Worm (Caenorhabditis elegans): ENCODE data around the gene Y44A6D.1.

DNA sequence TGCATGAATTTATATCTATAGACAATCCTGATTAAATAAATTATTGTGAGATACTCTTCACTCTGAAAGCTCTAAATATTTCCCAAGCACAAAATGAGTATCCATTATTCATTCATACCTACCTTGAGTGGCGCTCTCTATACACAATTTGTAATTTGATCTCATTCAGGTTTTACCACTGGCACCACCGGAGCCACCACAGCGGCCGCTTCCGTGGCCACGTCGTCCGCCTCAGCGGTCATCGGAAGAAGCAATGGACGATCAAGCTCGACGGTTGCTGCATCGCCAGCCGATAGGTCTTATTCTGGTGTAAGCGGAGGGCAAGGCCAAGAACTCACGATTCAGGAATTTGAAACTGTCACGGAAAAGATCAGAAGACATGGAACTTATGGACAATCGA lies 32.6 kb downstream of the Y44A6D.1 start:
- TF ChIP-seq med-1 (GFP tag; optimal IDR thresholded peaks at IDR 0.05; ENCODE audit: insufficient read depth) (no peak), ref-1 (GFP tag; conservative IDR thresholded peaks at IDR 0.05) (no peak), flt-1 (GFP tag; IDR thresholded peaks at IDR 0.05) (no peak), klf-2 (GFP tag; conservative IDR thresholded peaks at IDR 0.05) (no peak)

Measured in whole organism, midembryonic.